Fruit fly (Drosophila melanogaster) whole organism, prepupa: Measurements from ENCODE around the gene SmB.
A peak's percentile ranks its signal among the peaks of the same experiment; 100 is the strongest.

Source experiments
- Blimp-1 ChIP-seq: fragments of 200-800 bp; sonication (Bioruptor generic); optimal IDR thresholded peaks from 3 replicates; lab custom pipeline; 2017; ENCODE audit warnings: missing biosample characterization, missing genetic modification characterization, mild to moderate bottlenecking, moderate library complexity, missing genetic modification reagents
- CG10669 ChIP-seq: fragments of 200-800 bp; sonication (Bioruptor generic); optimal IDR thresholded peaks from 3 replicates; lab custom pipeline; 2018; ENCODE audit warnings: missing biosample characterization, mild to moderate bottlenecking, missing genetic modification characterization, moderate library complexity
- CG11902 ChIP-seq: fragments of 200-800 bp; sonication (Bioruptor generic); optimal IDR thresholded peaks from 3 replicates; lab custom pipeline; 2016; ENCODE audit warnings: missing biosample characterization, missing genetic modification characterization
- CG15336 ChIP-seq: fragments of 200-800 bp; sonication (Bioruptor generic); IDR thresholded peaks from 2 replicates; pipeline ENCODE4 v1.3.6; 2022; ENCODE audit warnings: missing biosample characterization, missing genetic modification characterization
- CG16779 ChIP-seq: fragments of 200-800 bp; sonication (Bioruptor generic); optimal IDR thresholded peaks from 3 replicates; lab custom pipeline; 2017; ENCODE audit warnings: missing biosample characterization, mild to moderate bottlenecking, missing genetic modification characterization
- CG3032 ChIP-seq: fragments of 200-800 bp; optimal IDR thresholded peaks from 2 replicates; lab custom pipeline; 2019; ENCODE audit warnings: missing biosample characterization, mild to moderate bottlenecking, missing genetic modification characterization, moderate library complexity
- CG31627 ChIP-seq: fragments of 200-800 bp; sonication (Bioruptor generic); optimal IDR thresholded peaks from 3 replicates; lab custom pipeline; 2016; ENCODE audit warnings: missing biosample characterization, missing genetic modification characterization
- CG3919 ChIP-seq: fragments of 200-800 bp; sonication (Bioruptor generic); optimal IDR thresholded peaks from 3 replicates; lab custom pipeline; 2016; ENCODE audit warnings: missing biosample characterization, missing genetic modification characterization
- CG6792 ChIP-seq: fragments of 200-800 bp; sonication (Bioruptor generic); optimal IDR thresholded peaks from 3 replicates; lab custom pipeline; 2016; ENCODE audit warnings: missing biosample characterization, missing genetic modification characterization
- CG6808 ChIP-seq: fragments of 200-800 bp; sonication (Bioruptor generic); optimal IDR thresholded peaks from 3 replicates; lab custom pipeline; 2017; ENCODE audit warnings: missing biosample characterization, missing genetic modification characterization, mild to moderate bottlenecking, moderate library complexity, missing genetic modification reagents
- CG7368 ChIP-seq: fragments of 200-800 bp; sonication (Bioruptor generic); optimal IDR thresholded peaks from 3 replicates; lab custom pipeline; 2016; ENCODE audit warnings: missing biosample characterization, missing genetic modification characterization
- CG8119 ChIP-seq: fragments of 200-800 bp; sonication (Bioruptor generic); IDR thresholded peaks from 3 replicates; pipeline ENCODE4 v1.3.6; 2022; ENCODE audit warnings: missing biosample characterization, missing genetic modification characterization
- CG8319 ChIP-seq: fragments of 200-800 bp; sonication (Bioruptor generic); optimal IDR thresholded peaks from 3 replicates; lab custom pipeline; 2016; ENCODE audit warnings: missing biosample characterization, missing genetic modification characterization
- CG8632 ChIP-seq: fragments of 200-800 bp; sonication (Bioruptor generic); optimal IDR thresholded peaks from 3 replicates; lab custom pipeline; 2016; ENCODE audit warnings: missing biosample characterization, missing genetic modification characterization
- CG9139 ChIP-seq: fragments of 200-800 bp; sonication (Bioruptor generic); optimal IDR thresholded peaks from 3 replicates; lab custom pipeline; 2017; ENCODE audit warnings: missing biosample characterization, mild to moderate bottlenecking, missing genetic modification characterization
- Eip75B ChIP-seq: fragments of 200-800 bp; sonication (Bioruptor generic); optimal IDR thresholded peaks from 3 replicates; lab custom pipeline; 2016; ENCODE audit warnings: missing biosample characterization, missing genetic modification characterization
- Eip78C ChIP-seq: fragments of 200-800 bp; sonication (Bioruptor generic); peaks from one replicate; lab custom pipeline; 2016; ENCODE audit warnings: missing biosample characterization, missing genetic modification characterization
- Eip93F ChIP-seq: fragments of 200-800 bp; sonication (Bioruptor generic); optimal IDR thresholded peaks from 2 replicates; lab custom pipeline; 2016; ENCODE audit warnings: missing biosample characterization, mild to moderate bottlenecking, missing genetic modification characterization
- Ets21C ChIP-seq: fragments of 200-800 bp; sonication (Bioruptor generic); optimal IDR thresholded peaks from 3 replicates; lab custom pipeline; 2016; ENCODE audit warnings: missing biosample characterization, missing genetic modification characterization
- Ets96B ChIP-seq: fragments of 200-800 bp; optimal IDR thresholded peaks from 2 replicates; lab custom pipeline; 2019; ENCODE audit warnings: missing biosample characterization, mild to moderate bottlenecking, missing genetic modification characterization, moderate library complexity
- Gug ChIP-seq: fragments of 200-800 bp; sonication (Bioruptor generic); IDR thresholded peaks from 2 replicates; pipeline ENCODE4 v1.3.6; 2022; ENCODE audit warnings: missing biosample characterization, missing genetic modification characterization
- Hr39 ChIP-seq: fragments of 200-800 bp; sonication (Bioruptor generic); optimal IDR thresholded peaks from 2 replicates; lab custom pipeline; 2016; ENCODE audit warnings: missing biosample characterization, missing genetic modification characterization
- Hr4 ChIP-seq: fragments of 200-800 bp; sonication (Bioruptor generic); optimal IDR thresholded peaks from 3 replicates; lab custom pipeline; 2016; ENCODE audit warnings: missing biosample characterization, missing genetic modification characterization
- Lpt ChIP-seq: fragments of 200-800 bp; sonication (Bioruptor generic); optimal IDR thresholded peaks from 3 replicates; lab custom pipeline; 2016; ENCODE audit warnings: missing biosample characterization, missing genetic modification characterization
- Met ChIP-seq: fragments of 200-800 bp; sonication (Bioruptor generic); optimal IDR thresholded peaks from 3 replicates; lab custom pipeline; 2016; ENCODE audit warnings: missing biosample characterization, missing genetic modification characterization
- OdsH ChIP-seq: fragments of 200-800 bp; sonication (Bioruptor generic); optimal IDR thresholded peaks from 3 replicates; lab custom pipeline; 2016; ENCODE audit warnings: missing biosample characterization, missing genetic modification characterization
- Smox ChIP-seq: fragments of 200-800 bp; sonication (Bioruptor generic); optimal IDR thresholded peaks from 3 replicates; lab custom pipeline; 2016; ENCODE audit warnings: missing biosample characterization, missing genetic modification characterization
- Sox102F ChIP-seq: fragments of 200-800 bp; sonication (Bioruptor generic); optimal IDR thresholded peaks from 2 replicates; lab custom pipeline; 2016; ENCODE audit warnings: missing biosample characterization, mild to moderate bottlenecking, missing genetic modification characterization
- Sox14 ChIP-seq: fragments of 200-800 bp; sonication (Bioruptor generic); optimal IDR thresholded peaks from 3 replicates; lab custom pipeline; 2016; ENCODE audit warnings: missing biosample characterization, missing genetic modification characterization
- Sox15 ChIP-seq: fragments of 200-800 bp; sonication (Bioruptor generic); optimal IDR thresholded peaks from 3 replicates; lab custom pipeline; 2016; ENCODE audit warnings: missing biosample characterization, missing genetic modification characterization
- achi ChIP-seq: fragments of 200-800 bp; sonication (Bioruptor generic); optimal IDR thresholded peaks from 3 replicates; lab custom pipeline; 2016; ENCODE audit warnings: missing biosample characterization, missing genetic modification characterization
- acj6 ChIP-seq: fragments of 200-800 bp; sonication (Bioruptor generic); optimal IDR thresholded peaks from 3 replicates; lab custom pipeline; 2016; ENCODE audit warnings: missing biosample characterization, missing genetic modification characterization
- cyc ChIP-seq: fragments of 200-800 bp; sonication (Bioruptor generic); optimal IDR thresholded peaks from 3 replicates; lab custom pipeline; 2016; ENCODE audit warnings: missing biosample characterization, missing genetic modification characterization
- dac ChIP-seq: fragments of 200-800 bp; sonication (Bioruptor generic); optimal IDR thresholded peaks from 2 replicates; lab custom pipeline; 2017; ENCODE audit warnings: missing biosample characterization, mild to moderate bottlenecking, missing genetic modification characterization
- dsx ChIP-seq: fragments of 200-800 bp; optimal IDR thresholded peaks from 3 replicates; lab custom pipeline; 2019; ENCODE audit warnings: missing biosample characterization, mild to moderate bottlenecking, missing genetic modification characterization, moderate library complexity; ENCODE audit not compliant: poor library complexity, severe bottlenecking
- esn ChIP-seq: fragments of 200-800 bp; sonication (Bioruptor generic); optimal IDR thresholded peaks from 2 replicates; lab custom pipeline; 2016; ENCODE audit warnings: missing biosample characterization, mild to moderate bottlenecking, missing genetic modification characterization, moderate library complexity
- fd59A ChIP-seq: fragments of 200-800 bp; sonication (Bioruptor generic); optimal IDR thresholded peaks from 2 replicates; lab custom pipeline; 2017; ENCODE audit warnings: missing biosample characterization, mild to moderate bottlenecking, missing genetic modification characterization, missing genetic modification reagents
- lz ChIP-seq: fragments of 200-800 bp; sonication (Bioruptor generic); optimal IDR thresholded peaks from 3 replicates; lab custom pipeline; 2016; ENCODE audit warnings: missing biosample characterization, missing genetic modification characterization
- net ChIP-seq: fragments of 200-800 bp; sonication (Bioruptor generic); optimal IDR thresholded peaks from 3 replicates; lab custom pipeline; 2016; ENCODE audit warnings: missing biosample characterization, missing genetic modification characterization
- pdm3 ChIP-seq: fragments of 200-800 bp; sonication (Bioruptor generic); optimal IDR thresholded peaks from 3 replicates; lab custom pipeline; 2016; ENCODE audit warnings: missing biosample characterization, missing genetic modification characterization
- salr ChIP-seq, 2 experiments: fragments of 200-800 bp; sonication (Bioruptor generic); optimal IDR thresholded peaks; 3 replicates each; lab custom pipeline; 2016 to 2018; ENCODE audit warnings: missing biosample characterization in 2 of 2, missing genetic modification characterization in 2 of 2, mild to moderate bottlenecking in 1 of 2
- ss ChIP-seq, 2 experiments: fragments of 200-800 bp; sonication (Bioruptor generic); optimal IDR thresholded peaks; 2 replicates in 1 of 2; 3 replicates in 1 of 2; lab custom pipeline; 2017 to 2018; ENCODE audit warnings: mild to moderate bottlenecking in 2 of 2, missing biosample characterization in 2 of 2, missing genetic modification characterization in 2 of 2, moderate library complexity in 1 of 2
- topi ChIP-seq: fragments of 200-800 bp; sonication (Bioruptor generic); optimal IDR thresholded peaks from 3 replicates; lab custom pipeline; 2016; ENCODE audit warnings: missing biosample characterization, missing genetic modification characterization
- vri ChIP-seq: fragments of 200-800 bp; sonication (Bioruptor generic); optimal IDR thresholded peaks from 3 replicates; lab custom pipeline; 2016; ENCODE audit warnings: missing biosample characterization, mild to moderate bottlenecking, missing genetic modification characterization

Gene SmB

DNA sequence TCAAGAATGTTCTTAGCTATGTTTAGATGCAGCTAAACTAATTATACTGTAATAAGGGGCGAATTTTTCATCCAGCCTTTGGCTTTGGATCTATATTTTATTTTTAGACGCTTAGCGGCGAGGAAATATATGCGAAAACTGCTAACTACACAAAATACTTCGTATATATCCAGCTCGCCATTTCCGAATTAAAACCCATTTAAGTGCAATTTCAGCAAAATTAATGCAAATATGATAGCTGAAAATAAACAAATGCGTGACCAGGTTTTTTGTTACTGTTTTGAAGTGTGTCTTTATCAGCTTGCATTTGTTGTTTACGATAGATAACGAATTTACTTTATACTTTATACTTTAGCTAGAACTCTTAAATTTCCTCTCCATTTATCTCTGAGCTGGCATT is 31.4 kb downstream of the SmB start:
- TF ChIP-seq Hr4 (GFP tag; lab: Kevin White, UChicago): no peak
- no peak for TF ChIP-seq CG8119 (GFP tag; lab: Robert Waterston, UW)
- no peak for TF ChIP-seq lz (GFP tag; lab: Kevin White, UChicago)
- TF ChIP-seq ss (GFP tag; optimal IDR thresholded peaks at IDR 0.05; lab: Kevin White, UChicago): no peak
- no peak for TF ChIP-seq Gug
- TF ChIP-seq net (GFP tag; lab: Kevin White, UChicago): no peak
- no peak for TF ChIP-seq achi (GFP tag; lab: Kevin White, UChicago)
- no peak for TF ChIP-seq Ets21C (GFP tag; lab: Kevin White, UChicago)
- no peak for TF ChIP-seq Sox102F (GFP tag; lab: Kevin White, UChicago)
- TF ChIP-seq Ets96B (tag; lab: Kevin White, UChicago): no peak

DNA sequence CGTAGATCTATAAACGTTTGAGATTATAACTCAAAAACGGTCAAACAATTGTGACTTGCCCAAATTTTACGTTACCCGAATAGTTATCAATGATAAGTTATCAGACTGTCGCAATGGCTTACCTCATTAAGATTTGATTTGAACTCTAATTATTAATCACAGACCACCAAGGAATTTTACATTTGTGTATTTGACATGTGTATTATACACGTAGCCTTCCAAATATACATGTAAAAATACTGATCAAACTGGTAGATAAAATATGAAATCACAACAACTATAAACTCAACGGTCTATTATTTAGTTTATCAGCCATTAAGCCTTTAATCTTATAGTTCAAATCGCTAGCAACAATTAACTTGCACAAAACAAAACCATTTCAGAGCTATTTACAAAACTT is 33.0 kb downstream of the SmB start:
- TF ChIP-seq Gug (no peak), vri (GFP tag; lab: Kevin White, UChicago) (peak; percentile 18)

DNA sequence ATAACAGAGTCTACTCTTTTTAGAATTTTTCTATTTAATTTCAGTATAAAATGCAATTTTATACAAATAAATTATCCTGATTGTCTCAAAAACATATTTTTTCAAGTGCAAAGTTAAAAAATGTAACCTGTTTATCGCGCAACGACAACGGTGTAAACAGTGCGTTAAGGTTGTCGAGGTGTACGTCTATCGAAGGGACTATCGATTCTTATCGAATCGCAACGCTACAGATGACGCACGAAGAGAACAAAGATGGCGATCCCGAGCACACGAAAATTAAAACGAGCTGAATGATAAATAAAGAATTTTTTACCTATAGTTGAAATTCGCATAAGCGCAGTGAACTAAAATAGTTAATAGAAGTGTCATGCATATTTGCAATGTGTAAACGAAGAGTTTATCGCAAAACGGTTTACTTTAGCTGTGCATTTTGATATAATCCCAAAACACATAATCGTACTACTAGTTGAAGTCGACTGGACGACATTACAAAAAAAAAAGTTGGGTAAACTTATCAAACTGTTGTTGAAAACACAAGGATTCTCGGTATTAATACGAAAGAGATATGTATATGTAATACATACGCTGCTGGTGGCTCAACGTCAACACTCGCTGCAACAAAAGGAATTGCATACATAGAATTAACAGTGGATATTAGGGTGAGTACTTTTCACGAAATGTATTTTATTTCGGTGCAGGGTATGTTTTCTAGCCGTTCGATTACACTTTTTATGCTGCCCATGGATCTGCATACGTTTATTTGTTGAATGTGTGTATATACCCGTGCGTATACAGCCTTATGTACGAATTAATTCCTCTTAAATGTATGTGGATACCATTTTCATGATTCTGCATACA is 38.3 kb downstream of the SmB start, which contains the start of gene da:
da (plus strand) TSS at position 237 of the 858 bp plus-strand sequence.
- TF ChIP-seq acj6 (GFP tag; lab: Kevin White, UChicago) (peak; percentile 38), CG6808 (GFP tag; lab: Kevin White, UChicago) (no peak), vri (GFP tag; lab: Kevin White, UChicago) (peak; percentile 45), Hr39 (GFP tag; lab: Kevin White, UChicago) (peak; percentile 63), topi (GFP tag; lab: Kevin White, UChicago) (peak; percentile 44), lz (GFP tag; lab: Kevin White, UChicago) (peak; percentile 61), Lpt (no peak), Ets21C (GFP tag; lab: Kevin White, UChicago) (peak; percentile 12), Eip75B (GFP tag; lab: Kevin White, UChicago) (peak; percentile 67), CG8319 (GFP tag; lab: Kevin White, UChicago) (no peak), ss (GFP tag; optimal IDR thresholded peaks at IDR 0.05; lab: Kevin White, UChicago) (peak in 1 of 2 experiments; percentile 24), Blimp-1 (peak; percentile 17), Sox14 (GFP tag; lab: Kevin White, UChicago) (peak; percentile 80), OdsH (peak; percentile 58), CG16779 (tag; lab: Kevin White, UChicago) (no peak), net (GFP tag; lab: Kevin White, UChicago) (peak; percentile 23), CG6792 (GFP tag; lab: Kevin White, UChicago) (peak; percentile 36), CG15336 (0 out of 2 replicates have a peak, but pooled peaks have one; percentile 31), dsx (GFP tag; lab: Kevin White, UChicago) (peak; percentile 29), pdm3 (GFP tag; lab: Kevin White, UChicago) (peak; percentile 73), CG11902 (GFP tag; lab: Kevin White, UChicago) (peak; percentile 11), cyc (GFP tag; lab: Kevin White, UChicago) (peak; percentile 50), CG9139 (no peak), Smox (GFP tag; lab: Kevin White, UChicago) (peak; percentile 56), Gug (no peak), Sox15 (peak; percentile 5), achi (GFP tag; lab: Kevin White, UChicago) (peak; percentile 45), Ets96B (tag; lab: Kevin White, UChicago) (peak; percentile 24), salr (GFP tag; optimal IDR thresholded peaks at IDR 0.05; lab: Kevin White, UChicago) (peak in 1 of 2 experiments; percentile 28), CG3919 (no peak), CG7368 (GFP tag; lab: Kevin White, UChicago) (peak; percentile 24), CG8632 (GFP tag; lab: Kevin White, UChicago) (no peak), CG3032 (tag; lab: Kevin White, UChicago) (peak; percentile 61), CG10669 (GFP tag; lab: Kevin White, UChicago) (peak; percentile 22), Met (peak; percentile 62), fd59A (no peak), esn (GFP tag; lab: Kevin White, UChicago) (peak; percentile 66), Eip93F (peak; percentile 21), dac (GFP tag; lab: Kevin White, UChicago) (peak; percentile 8), Sox102F (GFP tag; lab: Kevin White, UChicago) (peak; percentile 4), CG31627 (GFP tag; lab: Kevin White, UChicago) (peak; percentile 58), Eip78C (GFP tag; lab: Kevin White, UChicago) (peak; percentile 73), Hr4 (GFP tag; lab: Kevin White, UChicago) (peak; percentile 54)
